Worm (Caenorhabditis elegans): ENCODE results near the gene W06G6.2.

- TF ChIP-seq nhr-76 (tag; optimal IDR thresholded peaks at IDR 0.05) (no peak), unc-39 (tag; optimal IDR thresholded peaks at IDR 0.05) (no peak), zag-1 (tag; optimal IDR thresholded peaks at IDR 0.05) (no peak), nhr-28 (tag; optimal IDR thresholded peaks at IDR 0.05) (no peak)
These were observed 509 bp downstream of the W06G6.2 start, which contains the start of gene srd-21 for ce11 chrV:16629600-16629999.
